Worm (Caenorhabditis elegans): ENCODE data around the gene K09A9.8.

ce11 chrX:15591068-15591467 is 5.9 kb downstream of the K09A9.8 start, which contains the start of gene usp-33:
- TF ChIP-seq lin-54 (GFP tag; optimal IDR thresholded peaks at IDR 0.05) (no peak), tlf-1 (GFP tag; optimal IDR thresholded peaks at IDR 0.05) (no peak), madf-10 (tag; optimal IDR thresholded peaks at IDR 0.05) (no peak)
